Fruit fly (Drosophila melanogaster): ENCODE measurements around the gene Krn.

DNA sequence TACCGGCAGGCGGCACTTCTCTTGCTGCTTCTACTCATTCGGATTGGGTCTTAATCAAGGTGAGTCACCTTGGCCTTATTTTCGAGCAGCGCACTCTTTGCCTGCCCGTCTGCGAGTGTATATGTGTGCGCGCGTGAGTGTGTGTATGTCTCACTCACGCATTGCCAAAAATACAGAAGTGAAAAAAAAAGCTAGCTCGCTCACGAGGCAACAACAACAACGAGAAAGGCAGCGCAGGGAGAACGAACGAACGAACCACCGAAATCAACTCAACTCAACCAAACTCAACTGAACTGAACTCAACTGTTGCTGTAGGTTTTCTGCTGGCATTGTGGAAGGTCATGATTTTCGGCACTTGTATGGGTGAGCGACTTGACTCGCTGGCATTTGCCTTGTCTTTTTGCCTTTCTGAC lies 40.1 kb downstream of the Krn start:
- TF ChIP-seq insv (optimal IDR thresholded peaks at IDR 0.05) (no peak), h (optimal IDR thresholded peaks at IDR 0.05) (no peak), psq (optimal IDR thresholded peaks at IDR 0.05) (no peak)
